Worm (Caenorhabditis elegans) whole organism, L4 larva: Measurements from ENCODE around the gene F22F1.3.
A peak's percentile ranks its signal among the peaks of the same experiment; 100 is the strongest.

Experiments
- F37D6.2 ChIP-seq: sonication (generic microtip); optimal IDR thresholded peaks from 2 replicates; lab custom pipeline; 2016; ENCODE audit warnings: mild to moderate bottlenecking, missing genetic modification characterization, missing compliant biosample characterization
- F49E8.2 ChIP-seq: sonication (generic microtip); optimal IDR thresholded peaks from 2 replicates; lab custom pipeline; 2016; ENCODE audit warnings: missing compliant biosample characterization, mild to moderate bottlenecking, missing genetic modification characterization, borderline replicate concordance
- T26A8.4 ChIP-seq: fragments of 200-800 bp; sonication (Bioruptor generic); IDR thresholded peaks from 2 replicates; pipeline ENCODE4 v1.3.6; 2022; ENCODE audit warnings: missing genetic modification characterization, missing compliant biosample characterization
- Y48G9A.11 ChIP-seq: fragments of 200-800 bp; sonication (Bioruptor generic); IDR thresholded peaks from 2 replicates; pipeline ENCODE4 v1.3.6; 2022; ENCODE audit warnings: missing genetic modification reagents, missing genetic modification characterization, missing compliant biosample characterization
- Y5F2A.4 ChIP-seq: fragments of 200-800 bp; sonication (Bioruptor generic); optimal IDR thresholded peaks from 2 replicates; lab custom pipeline; 2018; ENCODE audit warnings: mild to moderate bottlenecking, missing genetic modification characterization, missing compliant biosample characterization
- Y75B8A.6 ChIP-seq: fragments of 200-800 bp; sonication (Bioruptor generic); IDR thresholded peaks from 2 replicates; pipeline ENCODE4 v1.3.6; 2022; ENCODE audit warnings: missing genetic modification reagents, missing genetic modification characterization, missing compliant biosample characterization
- ama-1 ChIP-seq: fragments of 150-350 bp; optimal IDR thresholded peaks from 2 replicates; lab custom pipeline; 2014; ENCODE audit warnings: inconsistent platforms, mixed read lengths
- ceh-44 ChIP-seq: fragments of 200-800 bp; sonication (Bioruptor generic); IDR thresholded peaks from 2 replicates; pipeline ENCODE4 v1.3.6; 2022; ENCODE audit warnings: missing genetic modification reagents, missing genetic modification characterization, missing compliant biosample characterization
- ceh-62 ChIP-seq: sonication (generic microtip); optimal IDR thresholded peaks from 2 replicates; lab custom pipeline; 2017; ENCODE audit warnings: missing biosample characterization, missing genetic modification characterization
- ceh-82 ChIP-seq: sonication (generic microtip); optimal IDR thresholded peaks from 2 replicates; lab custom pipeline; 2017; ENCODE audit warnings: missing biosample characterization, missing genetic modification characterization
- ces-1 ChIP-seq: fragments of 150-350 bp; sonication (generic microtip); optimal IDR thresholded peaks from 4 replicates; lab custom pipeline; 2014; ENCODE audit warnings: missing biosample characterization, missing genetic modification reagents, missing genetic modification characterization
- cey-2 ChIP-seq: sonication (generic microtip); optimal IDR thresholded peaks from 3 replicates; lab custom pipeline; 2017; ENCODE audit warnings: missing genetic modification characterization, mild to moderate bottlenecking, missing compliant biosample characterization, antibody characterized with exemption, borderline replicate concordance; ENCODE audit not compliant: insufficient read depth
- ctbp-1 ChIP-seq: fragments of 200-800 bp; sonication (Bioruptor generic); IDR thresholded peaks from 2 replicates; pipeline ENCODE4 v1.3.6; 2022; ENCODE audit warnings: missing genetic modification reagents, missing genetic modification characterization, missing compliant biosample characterization
- daf-12 ChIP-seq: fragments of 150-350 bp; optimal IDR thresholded peaks from 2 replicates; lab custom pipeline; 2014; ENCODE audit warnings: missing biosample characterization, missing genetic modification reagents, missing genetic modification characterization
- daf-16 ChIP-seq, 3 experiments: sonication (generic microtip); optimal IDR thresholded peaks; 2 replicates each; lab custom pipeline; 2016 to 2017; ENCODE audit warnings: missing genetic modification characterization in 3 of 3, missing genetic modification reagents in 3 of 3, mild to moderate bottlenecking in 2 of 3, missing compliant biosample characterization in 2 of 3, missing biosample characterization in 1 of 3, moderate library complexity in 1 of 3
- daf-19 ChIP-seq: fragments of 200-800 bp; sonication (Bioruptor generic); conservative IDR thresholded peaks from 2 replicates; pipeline ENCODE4 v1.3.6; 2022; ENCODE audit warnings: missing genetic modification characterization, missing compliant biosample characterization
- daf-8 ChIP-seq: fragments of 200-800 bp; sonication (Bioruptor generic); IDR thresholded peaks from 2 replicates; pipeline ENCODE4 v1.3.6; 2022; ENCODE audit warnings: missing genetic modification characterization, missing compliant biosample characterization
- dmd-8 ChIP-seq: fragments of 200-800 bp; sonication (Bioruptor generic); IDR thresholded peaks from 2 replicates; pipeline ENCODE4 v1.3.6; 2022; ENCODE audit warnings: missing genetic modification characterization, missing compliant biosample characterization
- dpl-1 ChIP-seq: fragments of 150-350 bp; optimal IDR thresholded peaks from 2 replicates; lab custom pipeline; 2014; ENCODE audit warnings: missing biosample characterization, missing genetic modification reagents, missing genetic modification characterization
- duxl-1 ChIP-seq: sonication (generic microtip); optimal IDR thresholded peaks from 2 replicates; lab custom pipeline; 2016; ENCODE audit warnings: mild to moderate bottlenecking, missing genetic modification characterization, moderate library complexity, missing compliant biosample characterization; ENCODE audit not compliant: poor library complexity
- dve-1 ChIP-seq: sonication (generic microtip); optimal IDR thresholded peaks from 2 replicates; lab custom pipeline; 2017; ENCODE audit warnings: antibody characterized with exemption, mild to moderate bottlenecking, missing genetic modification characterization, missing compliant biosample characterization; ENCODE audit not compliant: insufficient read depth
- egl-27 ChIP-seq: sonication (generic microtip); optimal IDR thresholded peaks from 3 replicates; lab custom pipeline; 2017; ENCODE audit warnings: missing biosample characterization, missing genetic modification reagents, missing genetic modification characterization
- fkh-10 ChIP-seq: fragments of 150-350 bp; optimal IDR thresholded peaks from 2 replicates; lab custom pipeline; 2014; ENCODE audit warnings: missing biosample characterization, missing genetic modification reagents, missing genetic modification characterization
- fos-1 ChIP-seq: fragments of 150-350 bp; optimal IDR thresholded peaks from 2 replicates; lab custom pipeline; 2014; ENCODE audit warnings: missing biosample characterization, missing genetic modification characterization
- gei-8 ChIP-seq: fragments of 200-800 bp; sonication (Bioruptor generic); optimal IDR thresholded peaks from 2 replicates; lab custom pipeline; 2018; ENCODE audit warnings: mild to moderate bottlenecking, missing genetic modification characterization, missing compliant biosample characterization
- hif-1 ChIP-seq, 2 experiments: sonication (generic microtip); optimal IDR thresholded peaks; 2 replicates each; lab custom pipeline; 2016 to 2017; ENCODE audit warnings: missing compliant biosample characterization in 2 of 2, missing genetic modification characterization in 2 of 2, missing genetic modification reagents in 2 of 2, missing genotype in 2 of 2, mild to moderate bottlenecking in 1 of 2
- lin-15B ChIP-seq: fragments of 150-350 bp; sonication (generic microtip); optimal IDR thresholded peaks from 3 replicates; lab custom pipeline; 2014; ENCODE audit warnings: missing biosample characterization, missing genetic modification characterization
- lin-38 ChIP-seq: fragments of 200-800 bp; sonication (Bioruptor generic); IDR thresholded peaks from 2 replicates; pipeline ENCODE4 v1.3.6; 2022; ENCODE audit warnings: missing genetic modification reagents, missing genetic modification characterization, missing compliant biosample characterization
- lin-39 ChIP-seq: fragments of 150-350 bp; optimal IDR thresholded peaks from 2 replicates; lab custom pipeline; 2014; ENCODE audit warnings: missing biosample characterization, missing genetic modification reagents, missing genetic modification characterization
- lir-3 ChIP-seq: sonication (generic microtip); optimal IDR thresholded peaks from 2 replicates; lab custom pipeline; 2016; ENCODE audit warnings: mild to moderate bottlenecking, missing genetic modification characterization, missing compliant biosample characterization
- lsy-2 ChIP-seq, 2 experiments: fragments of 150-350 bp in 1 of 2; sonication (generic microtip) in 1 of 2; optimal IDR thresholded peaks; 2 replicates each; lab custom pipeline; 2014 to 2017; ENCODE audit warnings: missing biosample characterization in 2 of 2, missing genetic modification characterization in 2 of 2
- mdt-29 ChIP-seq: fragments of 200-800 bp; sonication (Bioruptor generic); IDR thresholded peaks from 2 replicates; pipeline ENCODE4 v1.3.6; 2022; ENCODE audit warnings: missing genetic modification reagents, missing genetic modification characterization, missing compliant biosample characterization
- mes-2 ChIP-seq: sonication (generic microtip); optimal IDR thresholded peaks from 2 replicates; lab custom pipeline; 2016; ENCODE audit warnings: missing genotype, mild to moderate bottlenecking, missing genetic modification characterization, missing compliant biosample characterization; ENCODE audit not compliant: poor library complexity, severe bottlenecking
- nhr-11 ChIP-seq: fragments of 150-350 bp; optimal IDR thresholded peaks from 2 replicates; lab custom pipeline; 2014; ENCODE audit warnings: missing biosample characterization, missing genetic modification characterization
- nhr-237 ChIP-seq: sonication (generic microtip); optimal IDR thresholded peaks from 2 replicates; lab custom pipeline; 2017; ENCODE audit warnings: missing biosample characterization, missing genetic modification characterization
- nhr-25 ChIP-seq: sonication (generic microtip); optimal IDR thresholded peaks from 2 replicates; lab custom pipeline; 2017; ENCODE audit warnings: missing genetic modification characterization, mild to moderate bottlenecking, missing compliant biosample characterization, antibody characterized with exemption, moderate library complexity, borderline replicate concordance; ENCODE audit not compliant: insufficient read depth
- nhr-41 ChIP-seq: fragments of 200-800 bp; sonication (Bioruptor generic); IDR thresholded peaks from 2 replicates; pipeline ENCODE4 v1.3.6; 2022; ENCODE audit warnings: missing genetic modification reagents, missing genetic modification characterization, missing compliant biosample characterization
- nhr-42 ChIP-seq: fragments of 200-800 bp; sonication (Bioruptor generic); IDR thresholded peaks from 2 replicates; pipeline ENCODE4 v1.3.6; 2022; ENCODE audit warnings: missing genetic modification characterization, missing compliant biosample characterization
- php-3 ChIP-seq: fragments of 200-800 bp; sonication (Bioruptor generic); IDR thresholded peaks from 2 replicates; pipeline ENCODE4 v1.3.6; 2022; ENCODE audit warnings: missing genetic modification reagents, missing genetic modification characterization, missing compliant biosample characterization
- rbr-2 ChIP-seq: sonication (generic microtip); optimal IDR thresholded peaks from 2 replicates; lab custom pipeline; 2016; ENCODE audit warnings: missing genotype, missing genetic modification characterization, missing compliant biosample characterization
- sdz-12 ChIP-seq: fragments of 200-800 bp; sonication (Bioruptor generic); optimal IDR thresholded peaks from 2 replicates; lab custom pipeline; 2018; ENCODE audit warnings: mild to moderate bottlenecking, missing genetic modification characterization, missing compliant biosample characterization
- skn-1 ChIP-seq: fragments of 150-350 bp; optimal IDR thresholded peaks from 2 replicates; lab custom pipeline; 2014; ENCODE audit warnings: missing biosample characterization, missing genetic modification characterization
- tag-97 ChIP-seq: fragments of 200-800 bp; sonication (Bioruptor generic); IDR thresholded peaks from 2 replicates; pipeline ENCODE4 v1.3.6; 2022; ENCODE audit warnings: missing genetic modification characterization, missing compliant biosample characterization
- tra-1 ChIP-seq: fragments of 200-800 bp; sonication (Bioruptor generic); IDR thresholded peaks from 2 replicates; pipeline ENCODE4 v1.3.6; 2022; ENCODE audit warnings: missing genetic modification reagents, missing genetic modification characterization, missing compliant biosample characterization
- unc-39 ChIP-seq: sonication (generic microtip); optimal IDR thresholded peaks from 2 replicates; lab custom pipeline; 2017; ENCODE audit warnings: missing biosample characterization, missing genetic modification characterization
- vab-7 ChIP-seq: fragments of 200-800 bp; sonication (Bioruptor generic); IDR thresholded peaks from 2 replicates; pipeline ENCODE4 v1.3.6; 2022; ENCODE audit warnings: missing genetic modification reagents, missing genetic modification characterization, missing compliant biosample characterization
- zag-1 ChIP-seq: fragments of 150-350 bp; optimal IDR thresholded peaks from 2 replicates; lab custom pipeline; 2014; ENCODE audit warnings: missing biosample characterization, missing genetic modification characterization
- zfp-3 ChIP-seq: fragments of 200-800 bp; sonication (Bioruptor generic); conservative IDR thresholded peaks from 2 replicates; pipeline ENCODE4 v1.3.6; 2022; ENCODE audit warnings: missing genetic modification reagents, missing genetic modification characterization, missing compliant biosample characterization
- zip-11 ChIP-seq: fragments of 200-800 bp; sonication (Bioruptor generic); IDR thresholded peaks from 2 replicates; pipeline ENCODE4 v1.3.6; 2022; ENCODE audit warnings: missing genetic modification characterization, missing compliant biosample characterization
- zip-2 ChIP-seq: fragments of 150-350 bp; optimal IDR thresholded peaks from 2 replicates; lab custom pipeline; 2014; ENCODE audit warnings: missing biosample characterization, missing genetic modification characterization

Gene F22F1.3

ce11 chrX:8156502-8156901 is 6.4 kb downstream of the F22F1.3 start (continued):
- TF ChIP-seq lin-39 (tag; lab: Kevin White, UChicago) (no peak), lir-3 (tag; lab: Kevin White, UChicago) (no peak), sdz-12 (GFP tag; lab: Kevin White, UChicago) (no peak), lin-38 (GFP tag; lab: Robert Waterston, UW) (peak; percentile 50), ceh-62 (tag; lab: Kevin White, UChicago) (no peak), unc-39 (tag; lab: Kevin White, UChicago) (no peak), F37D6.2 (no peak), nhr-237 (tag; lab: Kevin White, UChicago) (no peak), T26A8.4 (GFP tag; lab: Robert Waterston, UW) (peak; percentile 22; the same call in 1 of the 2 replicates), nhr-42 (0 out of 2 replicates have a peak, but pooled peaks have one; percentile 8), ctbp-1 (GFP tag; lab: Robert Waterston, UW) (0 out of 2 replicates have a peak, but pooled peaks have one; percentile 25), F49E8.2 (tag; lab: Kevin White, UChicago) (no peak), vab-7 (GFP tag; lab: Robert Waterston, UW) (peak; percentile 72), nhr-41 (GFP tag; lab: Robert Waterston, UW) (0 out of 2 replicates have a peak, but pooled peaks have one; percentile 9), tra-1 (GFP tag; lab: Robert Waterston, UW) (no peak), lin-15B (tag; lab: Kevin White, UChicago) (no peak), ces-1 (GFP tag; lab: Kevin White, UChicago) (no peak), skn-1 (tag; lab: Kevin White, UChicago) (no peak), rbr-2 (tag; lab: Kevin White, UChicago) (no peak), zip-11 (no peak), zfp-3 (GFP tag; lab: Robert Waterston, UW) (0 out of 2 replicates have a peak, but pooled peaks have one; percentile 41), nhr-11 (no peak), ceh-44 (GFP tag; lab: Robert Waterston, UW) (peak; percentile 63; the same call in 1 of the 2 replicates), nhr-25 (no peak), fkh-10 (GFP tag; lab: Kevin White, UChicago) (no peak), Y5F2A.4 (GFP tag; lab: Kevin White, UChicago) (no peak), Y48G9A.11 (GFP tag; lab: Robert Waterston, UW) (peak; percentile 50; the same call in 1 of the 2 replicates), fos-1 (tag; lab: Kevin White, UChicago) (no peak), daf-8 (GFP tag; lab: Robert Waterston, UW) (no peak), hif-1 (tag; optimal IDR thresholded peaks at IDR 0.05; lab: Kevin White, UChicago) (no peak), php-3 (GFP tag; lab: Robert Waterston, UW) (peak; percentile 44; the same call in 1 of the 2 replicates), mdt-29 (GFP tag; lab: Robert Waterston, UW) (no peak), ama-1 (lab: Kevin White, UChicago) (no peak), gei-8 (GFP tag; lab: Kevin White, UChicago) (no peak), duxl-1 (tag; lab: Kevin White, UChicago) (no peak), cey-2 (tag; lab: Kevin White, UChicago) (no peak), daf-12 (tag; lab: Kevin White, UChicago) (no peak), daf-19 (GFP tag; lab: Robert Waterston, UW) (no peak), lsy-2 (tag; optimal IDR thresholded peaks at IDR 0.05; lab: Kevin White, UChicago) (peak in 1 of 2 experiments; percentile 53), tag-97 (GFP tag; lab: Robert Waterston, UW) (no peak), ceh-82 (no peak), egl-27 (tag; lab: Kevin White, UChicago) (no peak), daf-16 (GFP tag; optimal IDR thresholded peaks at IDR 0.05; lab: Kevin White, UChicago) (no peak), daf-16 (tag; optimal IDR thresholded peaks at IDR 0.05; lab: Kevin White, UChicago) (peak; percentile 34), zag-1 (no peak), dmd-8 (GFP tag; lab: Robert Waterston, UW) (0 out of 2 replicates have a peak, but pooled peaks have one; percentile 60), dpl-1 (GFP tag; lab: Kevin White, UChicago) (no peak), dve-1 (tag; lab: Kevin White, UChicago) (peak; percentile 65), zip-2 (tag; lab: Kevin White, UChicago) (no peak), Y75B8A.6 (GFP tag; lab: Robert Waterston, UW) (0 out of 2 replicates have a peak, but pooled peaks have one; percentile 35), mes-2 (tag; lab: Kevin White, UChicago) (peak; percentile 72)
